Fruit fly (Drosophila melanogaster) Kc167 (cell line): ENCODE data around the gene CG17191.

Experiments
- psq ChIP-seq: fragments of >200 bp; optimal IDR thresholded peaks from 2 replicates; lab custom pipeline; 2017; ENCODE audit warnings: missing external identifiers
- ttk ChIP-seq: sonication (Bioruptor generic); optimal IDR thresholded peaks from 2 replicates; lab custom pipeline; 2017; ENCODE audit warnings: missing external identifiers

- TF ChIP-seq ttk (lab: Kevin White, UChicago) = no peak
- TF ChIP-seq psq = no peak
Observed at dm6 chr3R:26969743-26970142, 49.8 kb downstream of the CG17191 start.
